Worm (Caenorhabditis elegans) whole organism, L4 larva: ENCODE data around the gene zfp-3.

Source experiments
- D1046.2 ChIP-seq: fragments of 200-800 bp; sonication (Bioruptor generic); IDR thresholded peaks from 2 replicates; pipeline ENCODE4 v1.3.6; 2022; ENCODE audit warnings: missing genetic modification characterization, missing compliant biosample characterization
- F26F4.8 ChIP-seq: fragments of 200-800 bp; sonication (Bioruptor generic); conservative IDR thresholded peaks from 2 replicates; pipeline ENCODE4 v1.3.6; 2022; ENCODE audit warnings: missing genetic modification characterization, missing compliant biosample characterization
- R02D3.7 ChIP-seq: fragments of 150-350 bp; sonication (generic microtip); optimal IDR thresholded peaks from 3 replicates; lab custom pipeline; 2014; ENCODE audit warnings: missing biosample characterization, missing genetic modification characterization
- T26A8.4 ChIP-seq: fragments of 200-800 bp; sonication (Bioruptor generic); IDR thresholded peaks from 2 replicates; pipeline ENCODE4 v1.3.6; 2022; ENCODE audit warnings: missing genetic modification characterization, missing compliant biosample characterization
- Y105C5A.15 ChIP-seq: fragments of 200-800 bp; sonication (Bioruptor generic); IDR thresholded peaks from 2 replicates; pipeline ENCODE4 v1.3.6; 2022; ENCODE audit warnings: missing genetic modification characterization, missing compliant biosample characterization
- Y5F2A.4 ChIP-seq: fragments of 200-800 bp; sonication (Bioruptor generic); optimal IDR thresholded peaks from 2 replicates; lab custom pipeline; 2018; ENCODE audit warnings: mild to moderate bottlenecking, missing genetic modification characterization, missing compliant biosample characterization
- ZK546.5 ChIP-seq, 2 experiments: sonication (generic microtip); optimal IDR thresholded peaks; 2 replicates each; lab custom pipeline; 2017; ENCODE audit warnings: missing biosample characterization in 2 of 2, missing genetic modification characterization in 2 of 2
- aha-1 ChIP-seq: fragments of 150-350 bp; peaks from one replicate; lab custom pipeline; 2014; ENCODE audit warnings: missing biosample characterization, missing genetic modification characterization
- arid-1 ChIP-seq: fragments of 200-800 bp; sonication (Bioruptor generic); conservative IDR thresholded peaks from 2 replicates; pipeline ENCODE4 v1.3.6; 2022; ENCODE audit warnings: missing genetic modification reagents, missing genetic modification characterization, missing compliant biosample characterization
- ceh-28 ChIP-seq: fragments of 150-350 bp; optimal IDR thresholded peaks from 2 replicates; lab custom pipeline; 2014; ENCODE audit warnings: missing biosample characterization, missing genetic modification reagents, missing genetic modification characterization
- ceh-44 ChIP-seq: fragments of 200-800 bp; sonication (Bioruptor generic); IDR thresholded peaks from 2 replicates; pipeline ENCODE4 v1.3.6; 2022; ENCODE audit warnings: missing genetic modification reagents, missing genetic modification characterization, missing compliant biosample characterization
- ces-1 ChIP-seq: fragments of 150-350 bp; sonication (generic microtip); optimal IDR thresholded peaks from 4 replicates; lab custom pipeline; 2014; ENCODE audit warnings: missing biosample characterization, missing genetic modification reagents, missing genetic modification characterization
- cey-2 ChIP-seq: sonication (generic microtip); optimal IDR thresholded peaks from 3 replicates; lab custom pipeline; 2017; ENCODE audit warnings: missing genetic modification characterization, mild to moderate bottlenecking, missing compliant biosample characterization, antibody characterized with exemption, borderline replicate concordance; ENCODE audit not compliant: insufficient read depth
- ctbp-1 ChIP-seq: fragments of 200-800 bp; sonication (Bioruptor generic); IDR thresholded peaks from 2 replicates; pipeline ENCODE4 v1.3.6; 2022; ENCODE audit warnings: missing genetic modification reagents, missing genetic modification characterization, missing compliant biosample characterization
- daf-12 ChIP-seq: fragments of 150-350 bp; optimal IDR thresholded peaks from 2 replicates; lab custom pipeline; 2014; ENCODE audit warnings: missing biosample characterization, missing genetic modification reagents, missing genetic modification characterization
- daf-19 ChIP-seq: fragments of 200-800 bp; sonication (Bioruptor generic); conservative IDR thresholded peaks from 2 replicates; pipeline ENCODE4 v1.3.6; 2022; ENCODE audit warnings: missing genetic modification characterization, missing compliant biosample characterization
- dmd-9 ChIP-seq: fragments of 200-800 bp; sonication (Bioruptor generic); IDR thresholded peaks from 2 replicates; pipeline ENCODE4 v1.3.6; 2022; ENCODE audit warnings: missing genetic modification reagents, missing genetic modification characterization, missing compliant biosample characterization
- dve-1 ChIP-seq: sonication (generic microtip); optimal IDR thresholded peaks from 2 replicates; lab custom pipeline; 2017; ENCODE audit warnings: antibody characterized with exemption, mild to moderate bottlenecking, missing genetic modification characterization, missing compliant biosample characterization; ENCODE audit not compliant: insufficient read depth
- egl-27 ChIP-seq: sonication (generic microtip); optimal IDR thresholded peaks from 3 replicates; lab custom pipeline; 2017; ENCODE audit warnings: missing biosample characterization, missing genetic modification reagents, missing genetic modification characterization
- egl-43 ChIP-seq: fragments of 200-800 bp; sonication (Bioruptor generic); IDR thresholded peaks from 2 replicates; pipeline ENCODE4 v1.3.6; 2022; ENCODE audit warnings: missing genetic modification reagents, missing genetic modification characterization, missing compliant biosample characterization
- fkh-10 ChIP-seq: fragments of 150-350 bp; optimal IDR thresholded peaks from 2 replicates; lab custom pipeline; 2014; ENCODE audit warnings: missing biosample characterization, missing genetic modification reagents, missing genetic modification characterization
- hlh-11 ChIP-seq: fragments of 200-800 bp; sonication (Bioruptor generic); optimal IDR thresholded peaks from 2 replicates; lab custom pipeline; 2018; ENCODE audit warnings: mild to moderate bottlenecking, missing genetic modification characterization, missing compliant biosample characterization
- hlh-30 ChIP-seq: sonication (generic microtip); optimal IDR thresholded peaks from 2 replicates; lab custom pipeline; 2017; ENCODE audit warnings: antibody characterized with exemption, mild to moderate bottlenecking, missing genetic modification characterization, missing compliant biosample characterization; ENCODE audit not compliant: insufficient read depth
- jun-1 ChIP-seq: fragments of 150-350 bp; optimal IDR thresholded peaks from 2 replicates; lab custom pipeline; 2014; ENCODE audit warnings: missing biosample characterization, missing genetic modification reagents, missing genetic modification characterization
- lim-7 ChIP-seq: fragments of 200-800 bp; sonication (Bioruptor generic); IDR thresholded peaks from 2 replicates; pipeline ENCODE4 v1.3.6; 2022; ENCODE audit warnings: missing genetic modification characterization, missing compliant biosample characterization
- lin-1 ChIP-seq: fragments of 200-800 bp; sonication (Bioruptor generic); IDR thresholded peaks from 2 replicates; pipeline ENCODE4 v1.3.6; 2022; ENCODE audit warnings: missing genetic modification reagents, missing genetic modification characterization, missing compliant biosample characterization
- lin-13 ChIP-seq: fragments of 150-350 bp; optimal IDR thresholded peaks from 2 replicates; lab custom pipeline; 2014; ENCODE audit warnings: missing biosample characterization, missing genetic modification reagents, missing genetic modification characterization
- lin-29 ChIP-seq: fragments of 200-800 bp; sonication (Bioruptor generic); IDR thresholded peaks from 2 replicates; pipeline ENCODE4 v1.3.6; 2022; ENCODE audit warnings: missing genetic modification reagents, missing genetic modification characterization, missing compliant biosample characterization
- lin-38 ChIP-seq: fragments of 200-800 bp; sonication (Bioruptor generic); IDR thresholded peaks from 2 replicates; pipeline ENCODE4 v1.3.6; 2022; ENCODE audit warnings: missing genetic modification reagents, missing genetic modification characterization, missing compliant biosample characterization
- lin-39 ChIP-seq: fragments of 150-350 bp; optimal IDR thresholded peaks from 2 replicates; lab custom pipeline; 2014; ENCODE audit warnings: missing biosample characterization, missing genetic modification reagents, missing genetic modification characterization
- madf-5 ChIP-seq, 2 experiments: fragments of 200-800 bp; sonication (Bioruptor generic); IDR thresholded peaks; 2 replicates each; pipeline ENCODE4 v1.3.6; 2022; ENCODE audit warnings: missing compliant biosample characterization in 2 of 2, missing genetic modification characterization in 2 of 2
- mdt-29 ChIP-seq: fragments of 200-800 bp; sonication (Bioruptor generic); IDR thresholded peaks from 2 replicates; pipeline ENCODE4 v1.3.6; 2022; ENCODE audit warnings: missing genetic modification reagents, missing genetic modification characterization, missing compliant biosample characterization
- mep-1 ChIP-seq: fragments of 150-350 bp; sonication (generic microtip); optimal IDR thresholded peaks from 3 replicates; lab custom pipeline; 2014; ENCODE audit warnings: missing biosample characterization, missing genetic modification characterization
- mes-2 ChIP-seq: sonication (generic microtip); optimal IDR thresholded peaks from 2 replicates; lab custom pipeline; 2016; ENCODE audit warnings: missing genotype, mild to moderate bottlenecking, missing genetic modification characterization, missing compliant biosample characterization; ENCODE audit not compliant: poor library complexity, severe bottlenecking
- mxl-3 ChIP-seq: fragments of 200-800 bp; sonication (Bioruptor generic); optimal IDR thresholded peaks from 2 replicates; lab custom pipeline; 2018; ENCODE audit warnings: mild to moderate bottlenecking, missing genetic modification characterization, missing compliant biosample characterization
- nhr-11 ChIP-seq: fragments of 150-350 bp; optimal IDR thresholded peaks from 2 replicates; lab custom pipeline; 2014; ENCODE audit warnings: missing biosample characterization, missing genetic modification characterization
- nhr-111 ChIP-seq: fragments of 200-800 bp; sonication (Bioruptor generic); optimal IDR thresholded peaks from 2 replicates; lab custom pipeline; 2018; ENCODE audit warnings: mild to moderate bottlenecking, missing genetic modification characterization, missing compliant biosample characterization
- nhr-77 ChIP-seq: fragments of 150-350 bp; optimal IDR thresholded peaks from 2 replicates; lab custom pipeline; 2014; ENCODE audit warnings: missing biosample characterization, missing genetic modification characterization
- pha-4 ChIP-seq, 2 experiments: fragments of 150-350 bp in 1 of 2; fragments of 200-800 bp in 1 of 2; sonication (Bioruptor generic) in 1 of 2; IDR thresholded peaks in 1 of 2; optimal IDR thresholded peaks in 1 of 2; 2 replicates each; pipeline versions ENCODE4 v1.3.6 to Lab custom; 2014 to 2022; ENCODE audit warnings: missing genetic modification characterization in 2 of 2, missing genetic modification reagents in 2 of 2, missing biosample characterization in 1 of 2, missing compliant biosample characterization in 1 of 2
- pqm-1 ChIP-seq: sonication (generic microtip); optimal IDR thresholded peaks from 2 replicates; lab custom pipeline; 2017; ENCODE audit warnings: missing biosample characterization, missing genetic modification characterization
- rbr-2 ChIP-seq: sonication (generic microtip); optimal IDR thresholded peaks from 2 replicates; lab custom pipeline; 2016; ENCODE audit warnings: missing genotype, missing genetic modification characterization, missing compliant biosample characterization
- saeg-2 ChIP-seq: fragments of 200-800 bp; sonication (Bioruptor generic); IDR thresholded peaks from 2 replicates; pipeline ENCODE4 v1.3.6; 2022; ENCODE audit warnings: missing genetic modification reagents, missing genetic modification characterization, missing compliant biosample characterization
- sdz-12 ChIP-seq: fragments of 200-800 bp; sonication (Bioruptor generic); optimal IDR thresholded peaks from 2 replicates; lab custom pipeline; 2018; ENCODE audit warnings: mild to moderate bottlenecking, missing genetic modification characterization, missing compliant biosample characterization
- snpc-4 ChIP-seq: fragments of 150-350 bp; optimal IDR thresholded peaks from 2 replicates; lab custom pipeline; 2014; ENCODE audit warnings: missing biosample characterization, missing genetic modification characterization
- spr-1 ChIP-seq: sonication (generic microtip); optimal IDR thresholded peaks from 2 replicates; lab custom pipeline; 2016; ENCODE audit warnings: mild to moderate bottlenecking, missing genetic modification characterization, missing compliant biosample characterization
- unc-62 ChIP-seq, 3 experiments: fragments of 150-350 bp in 1 of 3; sonication (generic microtip); optimal IDR thresholded peaks in 2 of 3; peaks in 1 of 3; 1 replicate in 1 of 3; 2 replicates in 2 of 3; lab custom pipeline; 2014 to 2017; ENCODE audit warnings: missing biosample characterization in 3 of 3, missing genetic modification characterization in 3 of 3, missing genetic modification reagents in 3 of 3, missing genotype in 1 of 3
- zfp-2 ChIP-seq: sonication (generic microtip); optimal IDR thresholded peaks from 2 replicates; lab custom pipeline; 2016; ENCODE audit warnings: mild to moderate bottlenecking, missing genetic modification characterization, missing compliant biosample characterization
- zfp-3 ChIP-seq: fragments of 200-800 bp; sonication (Bioruptor generic); conservative IDR thresholded peaks from 2 replicates; pipeline ENCODE4 v1.3.6; 2022; ENCODE audit warnings: missing genetic modification reagents, missing genetic modification characterization, missing compliant biosample characterization

zfp-3 gene

DNA sequence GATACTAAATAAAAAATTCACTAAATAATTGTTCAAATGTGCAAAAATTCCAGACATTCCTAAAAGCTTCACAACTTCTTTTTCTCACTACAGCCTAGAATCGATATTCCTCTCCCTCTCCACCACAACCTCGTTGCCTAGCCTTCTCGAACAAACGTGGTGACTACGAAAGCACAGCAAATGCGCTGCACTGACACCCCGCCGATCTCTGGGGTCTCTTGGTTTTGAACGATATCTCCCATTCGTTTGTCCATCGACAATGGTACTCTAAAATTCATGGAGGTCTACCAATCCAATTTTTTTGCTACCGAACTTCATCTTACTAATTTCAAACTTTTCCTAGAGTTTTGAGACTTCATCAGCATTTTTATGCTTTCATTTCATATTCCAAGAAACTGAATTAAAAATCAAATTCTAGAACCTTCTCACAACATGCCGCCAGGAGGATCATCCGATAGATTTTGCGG is 3.9 kb upstream of the zfp-3 start, which contains the start of gene W05H7.1 (continued):
- TF ChIP-seq arid-1 (no peak), fkh-10 (GFP tag; lab: Kevin White, UChicago) (peak; percentile 4)

DNA sequence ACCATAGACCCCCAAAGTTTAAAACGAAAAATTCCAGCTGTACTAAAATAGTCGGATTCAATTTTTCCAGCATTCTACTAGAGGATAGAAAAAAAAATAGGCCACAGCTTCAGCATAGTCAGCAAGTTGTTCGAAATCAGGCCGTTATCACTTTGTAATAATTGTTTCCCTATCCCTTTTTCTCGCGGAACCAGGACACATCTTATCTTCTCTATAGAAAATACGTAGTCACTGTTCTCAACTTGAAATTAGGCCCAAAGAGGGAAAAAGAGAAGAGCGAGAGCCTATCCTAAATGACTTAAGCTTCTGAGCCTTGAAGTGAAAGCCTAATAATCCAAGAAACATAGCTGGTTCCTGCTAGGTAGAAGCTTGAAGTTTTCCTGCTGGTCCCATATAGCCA is 747 bp downstream of the zfp-3 start:
- no peak for TF ChIP-seq unc-62 (GFP tag; optimal IDR thresholded peaks at IDR 0.05 in 1 of 2; lab: Kevin White, UChicago)
- no peak for TF ChIP-seq unc-62 (tag; optimal IDR thresholded peaks at IDR 0.05; lab: Kevin White, UChicago)
- TF ChIP-seq aha-1 (tag; lab: Kevin White, UChicago), result peak; percentile 45
- no peak for TF ChIP-seq ceh-28 (tag; lab: Kevin White, UChicago)
- TF ChIP-seq pqm-1 (tag; lab: Kevin White, UChicago), result no peak
- TF ChIP-seq lin-38, result no peak
- TF ChIP-seq rbr-2, result no peak
- peak; percentile 36 for TF ChIP-seq jun-1 (tag; lab: Kevin White, UChicago)
- no peak for TF ChIP-seq daf-12
- TF ChIP-seq madf-5 (GFP tag; IDR thresholded peaks at IDR 0.05; lab: Robert Waterston, UW), result no peak
- TF ChIP-seq nhr-111 (GFP tag; lab: Kevin White, UChicago), result no peak
- TF ChIP-seq hlh-11, result peak; percentile 23
- TF ChIP-seq T26A8.4 (GFP tag; lab: Robert Waterston, UW), result peak; percentile 38; the same call in 1 of the 2 replicates
- no peak for TF ChIP-seq egl-43 (GFP tag; lab: Robert Waterston, UW)
- TF ChIP-seq lim-7 (GFP tag; lab: Robert Waterston, UW), result no peak
- no peak for TF ChIP-seq dmd-9 (GFP tag; lab: Robert Waterston, UW)
- TF ChIP-seq cey-2, result no peak
- no peak for TF ChIP-seq mdt-29 (GFP tag; lab: Robert Waterston, UW)
- TF ChIP-seq zfp-3, result no peak
- TF ChIP-seq dve-1 (tag; lab: Kevin White, UChicago), result peak; percentile 33
- no peak for TF ChIP-seq nhr-11 (tag; lab: Kevin White, UChicago)
- no peak for TF ChIP-seq daf-19 (GFP tag; lab: Robert Waterston, UW)
- TF ChIP-seq mxl-3, result no peak
- TF ChIP-seq arid-1, result 0 out of 2 replicates have a peak, but pooled peaks have one; percentile 22
- no peak for TF ChIP-seq ctbp-1 (GFP tag; lab: Robert Waterston, UW)
- TF ChIP-seq nhr-77, result no peak
- TF ChIP-seq lin-29, result no peak
- TF ChIP-seq sdz-12 (GFP tag; lab: Kevin White, UChicago), result no peak
- no peak for TF ChIP-seq Y5F2A.4 (GFP tag; lab: Kevin White, UChicago)
- no peak for TF ChIP-seq saeg-2 (GFP tag; lab: Robert Waterston, UW)
- TF ChIP-seq zfp-2 (tag; lab: Kevin White, UChicago), result no peak
- TF ChIP-seq F26F4.8, result no peak
- no peak for TF ChIP-seq ZK546.5 (tag; optimal IDR thresholded peaks at IDR 0.05; lab: Kevin White, UChicago)
- TF ChIP-seq lin-39 (tag; lab: Kevin White, UChicago), result no peak
- TF ChIP-seq snpc-4 (tag; lab: Kevin White, UChicago), result no peak
- no peak for TF ChIP-seq ceh-44 (GFP tag; lab: Robert Waterston, UW)
- 0 out of 2 replicates have a peak, but pooled peaks have one; percentile 66 for TF ChIP-seq D1046.2
- TF ChIP-seq pha-4 (GFP tag; IDR thresholded peaks at IDR 0.05; lab: Robert Waterston, UW), result no peak
- TF ChIP-seq pha-4 (tag; optimal IDR thresholded peaks at IDR 0.05; lab: Kevin White, UChicago), result no peak
- TF ChIP-seq hlh-30 (tag; lab: Kevin White, UChicago), result peak; percentile 19
- TF ChIP-seq ces-1 (GFP tag; lab: Kevin White, UChicago), result no peak
- no peak for TF ChIP-seq Y105C5A.15 (GFP tag; lab: Robert Waterston, UW)
- peak; percentile 62 for TF ChIP-seq mep-1 (tag; lab: Kevin White, UChicago)
- no peak for TF ChIP-seq lin-13 (GFP tag; lab: Kevin White, UChicago)
- no peak for TF ChIP-seq mes-2 (tag; lab: Kevin White, UChicago)
- no peak for TF ChIP-seq lin-1
- no peak for TF ChIP-seq egl-27 (tag; lab: Kevin White, UChicago)
- TF ChIP-seq R02D3.7 (tag; lab: Kevin White, UChicago), result no peak
- peak; percentile 0 for TF ChIP-seq spr-1 (tag; lab: Kevin White, UChicago)
